Fruit fly (Drosophila melanogaster) whole organism, wandering third instar larva: Measurements from ENCODE around the gene CG16815.
"Not testable (repeated sequence)": the region's sequence is repeated elsewhere in the genome, so short reads cannot be mapped to it uniquely, and the experiment has no call there.

ENCODE experiments used
- Abd-B ChIP-seq: fragments of >200 bp; optimal IDR thresholded peaks from 2 replicates; lab custom pipeline; 2017; ENCODE audit warnings: missing biosample characterization, missing genetic modification characterization
- CG32264 ChIP-seq: fragments of 200-800 bp; sonication (Bioruptor generic); optimal IDR thresholded peaks from 2 replicates; lab custom pipeline; 2016; ENCODE audit warnings: missing biosample characterization, missing genetic modification characterization
- CrebA ChIP-seq: fragments of 200-800 bp; sonication (Bioruptor generic); optimal IDR thresholded peaks from 2 replicates; lab custom pipeline; 2016; ENCODE audit warnings: missing biosample characterization, mild to moderate bottlenecking, missing genetic modification characterization, borderline replicate concordance
- Dif ChIP-seq: fragments of 200-275, 200-300 bp; sonication (Bioruptor generic); optimal IDR thresholded peaks from 2 replicates; lab custom pipeline; 2018; ENCODE audit warnings: missing biosample characterization, missing genetic modification characterization; ENCODE audit not compliant: partially characterized antibody
- HLH106 ChIP-seq: fragments of 200-800 bp; optimal IDR thresholded peaks from 3 replicates; lab custom pipeline; 2019; ENCODE audit warnings: missing biosample characterization, mild to moderate bottlenecking, missing genetic modification characterization, moderate library complexity
- Hnf4 ChIP-seq: fragments of 200-800 bp; sonication (Bioruptor generic); optimal IDR thresholded peaks from 2 replicates; lab custom pipeline; 2016; ENCODE audit warnings: missing biosample characterization, mild to moderate bottlenecking, missing genetic modification characterization
- Hr78 ChIP-seq: fragments of >200 bp; optimal IDR thresholded peaks from 2 replicates; lab custom pipeline; 2017; ENCODE audit warnings: missing biosample characterization, missing genetic modification characterization
- Hr83 ChIP-seq: fragments of 200-300 bp; sonication (Bioruptor generic); optimal IDR thresholded peaks from 2 replicates; lab custom pipeline; 2016; ENCODE audit warnings: missing biosample characterization, mild to moderate bottlenecking, missing genetic modification characterization, moderate library complexity; ENCODE audit not compliant: poor library complexity, severe bottlenecking
- Jra ChIP-seq: sonication (Bioruptor generic); optimal IDR thresholded peaks from 2 replicates; lab custom pipeline; 2016; ENCODE audit warnings: missing biosample characterization, missing genetic modification characterization
- Mio ChIP-seq: sonication (Bioruptor generic); optimal IDR thresholded peaks from 2 replicates; lab custom pipeline; 2016; ENCODE audit warnings: missing biosample characterization, missing genetic modification characterization
- Myc ChIP-seq: fragments of >200 bp; optimal IDR thresholded peaks from 2 replicates; lab custom pipeline; 2017
- OdsH ChIP-seq: fragments of 200-800 bp; sonication (Bioruptor generic); optimal IDR thresholded peaks from 2 replicates; lab custom pipeline; 2016; ENCODE audit warnings: missing biosample characterization, mild to moderate bottlenecking, missing genetic modification characterization
- Rel ChIP-seq, 2 experiments: fragments of 200-800 bp; sonication (Bioruptor generic) in 1 of 2; optimal IDR thresholded peaks; 2 replicates in 1 of 2; 3 replicates in 1 of 2; lab custom pipeline; 2016 to 2019; ENCODE audit warnings: mild to moderate bottlenecking in 2 of 2, missing biosample characterization in 2 of 2, missing genetic modification characterization in 2 of 2, moderate library complexity in 1 of 2
- Sp1 ChIP-seq: fragments of 200-800 bp; sonication (Bioruptor generic); optimal IDR thresholded peaks from 3 replicates; lab custom pipeline; 2019; ENCODE audit warnings: missing biosample characterization, mild to moderate bottlenecking, missing genetic modification characterization, moderate library complexity
- Vsx2 ChIP-seq: fragments of 200-300, 225-300 bp; sonication (Bioruptor generic); optimal IDR thresholded peaks from 2 replicates; lab custom pipeline; 2018; ENCODE audit warnings: missing biosample characterization, missing genetic modification characterization; ENCODE audit not compliant: partially characterized antibody
- br ChIP-seq: fragments of 200-800 bp; sonication (Bioruptor generic); optimal IDR thresholded peaks from 2 replicates; lab custom pipeline; 2016; ENCODE audit warnings: missing biosample characterization, missing genetic modification characterization
- brk ChIP-seq: fragments of 200-800 bp; sonication (Bioruptor generic); optimal IDR thresholded peaks from 2 replicates; lab custom pipeline; 2016; ENCODE audit warnings: missing biosample characterization, mild to moderate bottlenecking, missing genetic modification characterization
- dl ChIP-seq, 2 experiments: fragments of 175-275, 200-275 bp in 1 of 2; fragments of 200-275 bp in 1 of 2; sonication (Bioruptor generic); optimal IDR thresholded peaks; lab custom pipeline; 2018; ENCODE audit warnings: mild to moderate bottlenecking in 2 of 2, missing biosample characterization in 2 of 2, missing genetic modification characterization in 2 of 2, moderate library complexity in 2 of 2; ENCODE audit not compliant: partially characterized antibody in 2 of 2, insufficient read depth in 1 of 2
- dmrt93B ChIP-seq: fragments of 200-800 bp; sonication (Bioruptor generic); optimal IDR thresholded peaks from 2 replicates; lab custom pipeline; 2018; ENCODE audit warnings: missing biosample characterization, mild to moderate bottlenecking, missing genetic modification characterization
- dsf ChIP-seq: sonication (Bioruptor generic); optimal IDR thresholded peaks from 2 replicates; lab custom pipeline; 2016; ENCODE audit warnings: missing biosample characterization, missing genetic modification characterization, borderline replicate concordance
- ey ChIP-seq: fragments of 200-800 bp; sonication (Bioruptor generic); optimal IDR thresholded peaks from 2 replicates; lab custom pipeline; 2016; ENCODE audit warnings: missing biosample characterization, missing genetic modification characterization
- foxo ChIP-seq, 2 experiments: fragments of 200-800 bp; sonication (Bioruptor generic); optimal IDR thresholded peaks; 2 replicates in 1 of 2; 3 replicates in 1 of 2; lab custom pipeline; 2016 to 2017; ENCODE audit warnings: missing biosample characterization in 2 of 2, missing genetic modification characterization in 2 of 2
- fru ChIP-seq: fragments of 200-800 bp; sonication (Bioruptor generic); optimal IDR thresholded peaks from 3 replicates; lab custom pipeline; 2016; ENCODE audit warnings: missing biosample characterization, mild to moderate bottlenecking, missing genetic modification characterization
- h ChIP-seq: fragments of 200-800 bp; sonication (Bioruptor generic); optimal IDR thresholded peaks from 3 replicates; lab custom pipeline; 2016; ENCODE audit warnings: missing biosample characterization, mild to moderate bottlenecking, missing genetic modification characterization
- jim ChIP-seq: fragments of 175-275, 200-325 bp; sonication (Bioruptor generic); optimal IDR thresholded peaks from 2 replicates; lab custom pipeline; 2016; ENCODE audit warnings: missing biosample characterization, mild to moderate bottlenecking, missing genetic modification characterization
- lola ChIP-seq: fragments of >200 bp; optimal IDR thresholded peaks from 2 replicates; lab custom pipeline; 2017; ENCODE audit warnings: missing biosample characterization, missing genetic modification characterization
- psq ChIP-seq: fragments of 200-800 bp; sonication (Bioruptor generic); optimal IDR thresholded peaks from 3 replicates; lab custom pipeline; 2017; ENCODE audit warnings: missing biosample characterization, mild to moderate bottlenecking, missing genetic modification characterization, moderate library complexity
- rgr ChIP-seq: fragments of 200-800 bp; sonication (Bioruptor generic); optimal IDR thresholded peaks from 3 replicates; lab custom pipeline; 2016; ENCODE audit warnings: missing biosample characterization, mild to moderate bottlenecking, missing genetic modification characterization
- sage ChIP-seq: fragments of 200-800 bp; sonication (Bioruptor generic); optimal IDR thresholded peaks from 2 replicates; lab custom pipeline; 2016; ENCODE audit warnings: missing biosample characterization, mild to moderate bottlenecking, missing genetic modification characterization
- sv ChIP-seq: fragments of 200-800 bp; sonication (Bioruptor generic); optimal IDR thresholded peaks from 3 replicates; lab custom pipeline; 2016; ENCODE audit warnings: missing biosample characterization, missing genetic modification characterization
- tai ChIP-seq: sonication (Bioruptor generic); optimal IDR thresholded peaks from 2 replicates; lab custom pipeline; 2016; ENCODE audit warnings: missing biosample characterization, missing genetic modification characterization
- usp ChIP-seq: fragments of >200 bp; optimal IDR thresholded peaks from 2 replicates; lab custom pipeline; 2017; ENCODE audit warnings: missing biosample characterization, missing genetic modification characterization
- woc ChIP-seq: sonication (Bioruptor generic); optimal IDR thresholded peaks from 2 replicates; lab custom pipeline; 2016; ENCODE audit warnings: missing biosample characterization, mild to moderate bottlenecking, missing genetic modification characterization

The CG16815 gene

dm6 chr2L:13206857-13207463 lies 22.7 kb upstream of the CG16815 start:
- TF ChIP-seq Vsx2, result no peak
- no peak for TF ChIP-seq usp (GFP tag; lab: Kevin White, UChicago)
- no peak for TF ChIP-seq Hr78 (GFP tag; lab: Kevin White, UChicago)
- TF ChIP-seq jim (GFP tag; lab: Kevin White, UChicago), result no peak
- TF ChIP-seq Mio (GFP tag; lab: Kevin White, UChicago), result no peak
- no peak for TF ChIP-seq Dif (GFP tag; lab: Kevin White, UChicago)
- TF ChIP-seq woc (GFP tag; lab: Kevin White, UChicago), result no peak
- no peak for TF ChIP-seq ey (GFP tag; lab: Kevin White, UChicago)

- not testable (repeated sequence) for TF ChIP-seq foxo (GFP tag; optimal IDR thresholded peaks at IDR 0.05; lab: Kevin White, UChicago); Vsx2; Hr78 (GFP tag; lab: Kevin White, UChicago)
Measured at dm6 chr2L:13211764-13212265, 17.8 kb upstream of the CG16815 start, which contains the start of gene CG15482. Gene CG15482 (minus strand): TSS chr2L:13211814.

dm6 chr2L:13215010-13215409 lies 14.6 kb upstream of the CG16815 start, which contains the start of gene kek4:
Gene kek4 (minus strand): TSS chr2L:13215350.
- no peak for TF ChIP-seq Rel (GFP tag; optimal IDR thresholded peaks at IDR 0.05; lab: Kevin White, UChicago)
- TF ChIP-seq Rel (tag; optimal IDR thresholded peaks at IDR 0.05; lab: Kevin White, UChicago), result peak; percentile 69
- TF ChIP-seq sv (GFP tag; lab: Kevin White, UChicago), result no peak
- no peak for TF ChIP-seq Hr78 (GFP tag; lab: Kevin White, UChicago)

dm6 chr2L:13215640-13216129 lies 13.9 kb upstream of the CG16815 start:
- TF ChIP-seq OdsH (GFP tag; lab: Kevin White, UChicago) (peak; percentile 25), ey (GFP tag; lab: Kevin White, UChicago) (peak; percentile 6), foxo (GFP tag; optimal IDR thresholded peaks at IDR 0.05; lab: Kevin White, UChicago) (peak in 1 of 2 experiments; percentile 61), Hnf4 (GFP tag; lab: Kevin White, UChicago) (peak; percentile 82), woc (GFP tag; lab: Kevin White, UChicago) (peak; percentile 55), Hr83 (GFP tag; lab: Kevin White, UChicago) (peak; percentile 2), fru (GFP tag; lab: Kevin White, UChicago) (peak; percentile 69), jim (GFP tag; lab: Kevin White, UChicago) (peak; percentile 26), psq (GFP tag; lab: Kevin White, UChicago) (peak; percentile 9), Myc (peak; percentile 5), br (GFP tag; lab: Kevin White, UChicago) (peak; percentile 64), HLH106 (tag; lab: Kevin White, UChicago) (peak; percentile 43), h (peak; percentile 77)

- TF ChIP-seq OdsH (GFP tag; lab: Kevin White, UChicago) (no peak), Mio (GFP tag; lab: Kevin White, UChicago) (no peak), rgr (GFP tag; lab: Kevin White, UChicago) (peak; percentile 41), Sp1 (no peak), tai (GFP tag; lab: Kevin White, UChicago) (no peak), Hr78 (GFP tag; lab: Kevin White, UChicago) (no peak), dsf (GFP tag; lab: Kevin White, UChicago) (no peak), dmrt93B (no peak), HLH106 (tag; lab: Kevin White, UChicago) (peak; percentile 20), Dif (GFP tag; lab: Kevin White, UChicago) (no peak), Jra (GFP tag; lab: Kevin White, UChicago) (peak; percentile 37), woc (GFP tag; lab: Kevin White, UChicago) (no peak), foxo (GFP tag; optimal IDR thresholded peaks at IDR 0.05; lab: Kevin White, UChicago) (no peak), usp (GFP tag; lab: Kevin White, UChicago) (no peak), Vsx2 (no peak), Abd-B (no peak), Hnf4 (GFP tag; lab: Kevin White, UChicago) (peak; percentile 79), Rel (GFP tag; optimal IDR thresholded peaks at IDR 0.05; lab: Kevin White, UChicago) (no peak), Rel (tag; optimal IDR thresholded peaks at IDR 0.05; lab: Kevin White, UChicago) (peak; percentile 1), jim (GFP tag; lab: Kevin White, UChicago) (no peak), sv (GFP tag; lab: Kevin White, UChicago) (no peak), sage (no peak), fru (GFP tag; lab: Kevin White, UChicago) (peak; percentile 0), CrebA (GFP tag; lab: Kevin White, UChicago) (no peak), CG32264 (GFP tag; lab: Kevin White, UChicago) (no peak), psq (GFP tag; lab: Kevin White, UChicago) (peak; percentile 15), brk (GFP tag; lab: Kevin White, UChicago) (no peak), dl (GFP tag; optimal IDR thresholded peaks at IDR 0.05; lab: Kevin White, UChicago; ENCODE audit: insufficient read depth in 1 of 2, partially characterized antibody in 2 of 2) (no peak), h (peak; percentile 55), ey (GFP tag; lab: Kevin White, UChicago) (no peak), lola (GFP tag; lab: Kevin White, UChicago) (no peak)
Measured at dm6 chr2L:13219281-13220092, 10.1 kb upstream of the CG16815 start, which contains the start of the genes CG9426 and mRF1. Gene CG9426 (minus strand): TSS chr2L:13219923. Gene mRF1 (plus strand): TSS chr2L:13219979.
